Worm (Caenorhabditis elegans) whole organism, mixed stage, embryonic: ENCODE data around the gene lgc-5.
A peak's percentile ranks its signal among the peaks of the same experiment; 100 is the strongest.

Experiments
- M03D4.4 ChIP-seq: sonication (generic microtip); optimal IDR thresholded peaks from 2 replicates; lab custom pipeline; 2017; ENCODE audit warnings: mild to moderate bottlenecking, missing genetic modification characterization, missing compliant biosample characterization
- bed-3 ChIP-seq: fragments of 200-800 bp; sonication (Bioruptor generic); optimal IDR thresholded peaks from 3 replicates; lab custom pipeline; 2018; ENCODE audit warnings: mild to moderate bottlenecking, missing genetic modification characterization, moderate library complexity, missing compliant biosample characterization
- blmp-1 ChIP-seq: fragments of 150-350 bp; optimal IDR thresholded peaks from 2 replicates; lab custom pipeline; 2014; ENCODE audit warnings: missing biosample characterization, missing genetic modification characterization
- ceh-43 ChIP-seq: fragments of 200-800 bp; sonication (Bioruptor generic); optimal IDR thresholded peaks from 2 replicates; lab custom pipeline; 2018; ENCODE audit warnings: mild to moderate bottlenecking, missing genetic modification characterization, moderate library complexity, missing compliant biosample characterization
- ceh-83 ChIP-seq: fragments of 200-800 bp; sonication (Bioruptor generic); optimal IDR thresholded peaks from 2 replicates; lab custom pipeline; 2018; ENCODE audit warnings: mild to moderate bottlenecking, missing genetic modification characterization, missing compliant biosample characterization
- cnd-1 ChIP-seq: fragments of 200-800 bp; sonication (Bioruptor generic); optimal IDR thresholded peaks from 2 replicates; lab custom pipeline; 2018; ENCODE audit warnings: mild to moderate bottlenecking, missing genetic modification characterization, missing compliant biosample characterization
- drap-1 ChIP-seq: fragments of 200-800 bp; sonication (Bioruptor generic); optimal IDR thresholded peaks from 3 replicates; lab custom pipeline; 2018; ENCODE audit warnings: mild to moderate bottlenecking, missing genetic modification characterization, missing compliant biosample characterization
- elt-1 ChIP-seq: sonication (generic microtip); optimal IDR thresholded peaks from 2 replicates; lab custom pipeline; 2017; ENCODE audit warnings: missing genetic modification characterization, mild to moderate bottlenecking, missing compliant biosample characterization, antibody characterized with exemption, moderate library complexity, borderline replicate concordance; ENCODE audit not compliant: insufficient read depth
- elt-3 ChIP-seq: fragments of 150-350 bp; optimal IDR thresholded peaks from 2 replicates; lab custom pipeline; 2014; ENCODE audit warnings: missing biosample characterization, missing genetic modification characterization
- flh-1 ChIP-seq: fragments of 200-800 bp; sonication (Bioruptor generic); optimal IDR thresholded peaks from 2 replicates; lab custom pipeline; 2018; ENCODE audit warnings: mild to moderate bottlenecking, missing genetic modification characterization, moderate library complexity, missing compliant biosample characterization
- ham-2 ChIP-seq: fragments of 200-800 bp; sonication (Bioruptor generic); optimal IDR thresholded peaks from 2 replicates; lab custom pipeline; 2018; ENCODE audit warnings: mild to moderate bottlenecking, missing genetic modification characterization, missing compliant biosample characterization
- hlh-1 ChIP-seq: fragments of 150-350 bp; optimal IDR thresholded peaks from 2 replicates; lab custom pipeline; 2014; ENCODE audit warnings: missing biosample characterization, missing genetic modification reagents, missing genetic modification characterization
- lin-13 ChIP-seq: fragments of 150-350 bp; optimal IDR thresholded peaks from 2 replicates; lab custom pipeline; 2014; ENCODE audit warnings: missing biosample characterization, missing genetic modification characterization
- lin-32 ChIP-seq: fragments of 200-800 bp; sonication (Bioruptor generic); optimal IDR thresholded peaks from 2 replicates; lab custom pipeline; 2018; ENCODE audit warnings: mild to moderate bottlenecking, missing genetic modification characterization, missing compliant biosample characterization
- lsy-2 ChIP-seq: fragments of 150-350 bp; optimal IDR thresholded peaks from 2 replicates; lab custom pipeline; 2014; ENCODE audit warnings: missing biosample characterization, missing genetic modification characterization
- mab-5 ChIP-seq: fragments of 150-350 bp; optimal IDR thresholded peaks from 2 replicates; lab custom pipeline; 2014; ENCODE audit warnings: missing biosample characterization, missing genetic modification characterization
- mep-1 ChIP-seq: fragments of 150-350 bp; optimal IDR thresholded peaks from 2 replicates; lab custom pipeline; 2017; ENCODE audit warnings: missing biosample characterization, missing genetic modification reagents, missing genetic modification characterization, inconsistent platforms
- mls-2 ChIP-seq: sonication (generic microtip); optimal IDR thresholded peaks from 2 replicates; lab custom pipeline; 2016; ENCODE audit warnings: mild to moderate bottlenecking, missing genetic modification characterization, moderate library complexity, missing compliant biosample characterization
- nhr-12 ChIP-seq: fragments of 150-350 bp; optimal IDR thresholded peaks from 2 replicates; lab custom pipeline; 2014; ENCODE audit warnings: missing biosample characterization, missing genetic modification characterization
- nhr-237 ChIP-seq: fragments of 150-350 bp; optimal IDR thresholded peaks from 2 replicates; lab custom pipeline; 2014; ENCODE audit warnings: missing biosample characterization, missing genetic modification characterization
- nhr-28 ChIP-seq: fragments of 150-350 bp; optimal IDR thresholded peaks from 2 replicates; lab custom pipeline; 2014; ENCODE audit warnings: missing biosample characterization, missing genetic modification characterization
- nhr-76 ChIP-seq: sonication (generic microtip); optimal IDR thresholded peaks from 2 replicates; lab custom pipeline; 2017; ENCODE audit warnings: missing biosample characterization, missing genetic modification characterization
- sem-2 ChIP-seq: fragments of 200-800 bp; sonication (Bioruptor generic); optimal IDR thresholded peaks from 2 replicates; lab custom pipeline; 2018; ENCODE audit warnings: mild to moderate bottlenecking, missing genetic modification characterization, missing compliant biosample characterization
- snpc-4 ChIP-seq: fragments of 150-350 bp; optimal IDR thresholded peaks from 2 replicates; lab custom pipeline; 2014; ENCODE audit warnings: missing biosample characterization, missing genetic modification characterization
- sptf-1 ChIP-seq: sonication (generic microtip); optimal IDR thresholded peaks from 2 replicates; lab custom pipeline; 2017; ENCODE audit warnings: mild to moderate bottlenecking, missing genetic modification characterization, moderate library complexity, missing compliant biosample characterization
- tbx-8 ChIP-seq: fragments of 200-800 bp; sonication (Bioruptor generic); optimal IDR thresholded peaks from 2 replicates; lab custom pipeline; 2018; ENCODE audit warnings: mild to moderate bottlenecking, missing genetic modification characterization, moderate library complexity, missing compliant biosample characterization
- unc-120 ChIP-seq: sonication (generic microtip); optimal IDR thresholded peaks from 2 replicates; lab custom pipeline; 2017; ENCODE audit warnings: missing genetic modification characterization, missing compliant biosample characterization; ENCODE audit not compliant: poor library complexity, severe bottlenecking
- unc-39 ChIP-seq: fragments of 150-350 bp; optimal IDR thresholded peaks from 2 replicates; lab custom pipeline; 2014; ENCODE audit warnings: missing biosample characterization, missing genetic modification characterization
- unc-62 ChIP-seq: fragments of 150-350 bp; optimal IDR thresholded peaks from 2 replicates; lab custom pipeline; 2014; ENCODE audit warnings: missing biosample characterization, missing genetic modification reagents, missing genetic modification characterization
- ztf-11 ChIP-seq: fragments of 150-350 bp; optimal IDR thresholded peaks from 2 replicates; lab custom pipeline; 2014; ENCODE audit warnings: missing biosample characterization, missing genetic modification characterization

lgc-5 gene

ce11 chrIV:8342385-8342784, at the start of gene lgc-5:
TSS of gene lgc-5 (plus strand) at chrIV:8342685.
- TF ChIP-seq elt-3 (tag; lab: Kevin White, UChicago) (no peak), mab-5 (tag; lab: Kevin White, UChicago) (no peak), bed-3 (GFP tag; lab: Kevin White, UChicago) (no peak), nhr-28 (tag; lab: Kevin White, UChicago) (no peak), blmp-1 (tag; lab: Kevin White, UChicago) (no peak), sptf-1 (no peak), nhr-76 (tag; lab: Kevin White, UChicago) (no peak), drap-1 (GFP tag; lab: Kevin White, UChicago) (no peak), unc-62 (no peak), lin-32 (GFP tag; lab: Kevin White, UChicago) (no peak), unc-39 (tag; lab: Kevin White, UChicago) (no peak)

ce11 chrIV:8294650-8295049, 47.8 kb upstream of the lgc-5 start, which contains the start of gene tbce-1:
TSS of gene tbce-1 (plus strand) at chrIV:8294690.
- TF ChIP-seq mls-2 (tag; lab: Kevin White, UChicago) (no peak), unc-120 (no peak)

ce11 chrIV:8297192-8297591, 45.3 kb upstream of the lgc-5 start, which contains the start of gene nprl-3:
TSS of gene nprl-3 (plus strand) at chrIV:8297492.
- TF ChIP-seq mep-1 (tag; lab: Kevin White, UChicago) (no peak), ceh-83 (GFP tag; lab: Kevin White, UChicago) (no peak), mab-5 (tag; lab: Kevin White, UChicago) (no peak), nhr-12 (tag; lab: Kevin White, UChicago) (no peak), lin-13 (no peak)
- TF ChIP-seq, all 35 proteins: peak for 0

ce11 chrIV:8299636-8300035, 42.8 kb upstream of the lgc-5 start, which contains the start of gene F35H10.6:
TSS of gene F35H10.6 (plus strand) at chrIV:8299936.
- TF ChIP-seq snpc-4 (no peak), ham-2 (GFP tag; lab: Kevin White, UChicago) (no peak), ceh-43 (GFP tag; lab: Kevin White, UChicago) (no peak)
- TF ChIP-seq, all 35 proteins: peak for 0

- no peak for TF ChIP-seq flh-1 (GFP tag; lab: Kevin White, UChicago)
- TF ChIP-seq lsy-2 (tag; lab: Kevin White, UChicago): no peak
- no peak for TF ChIP-seq cnd-1
- no peak for TF ChIP-seq nhr-28 (tag; lab: Kevin White, UChicago)
- TF ChIP-seq drap-1 (GFP tag; lab: Kevin White, UChicago): no peak
- no peak for TF ChIP-seq blmp-1 (tag; lab: Kevin White, UChicago)
- no peak for TF ChIP-seq mep-1 (tag; lab: Kevin White, UChicago)
- TF ChIP-seq lin-32 (GFP tag; lab: Kevin White, UChicago): no peak
Observed at ce11 chrIV:8300468-8300867, 42.0 kb upstream of the lgc-5 start, which contains the start of gene F35H10.5. TSS of gene F35H10.5 (plus strand) at chrIV:8300768.

- TF ChIP-seq lsy-2 (tag; lab: Kevin White, UChicago) (no peak), mab-5 (tag; lab: Kevin White, UChicago) (no peak), ceh-83 (GFP tag; lab: Kevin White, UChicago) (no peak), tbx-8 (GFP tag; lab: Kevin White, UChicago) (no peak), nhr-237 (peak; percentile 7), nhr-12 (tag; lab: Kevin White, UChicago) (no peak)
Observed at ce11 chrIV:8301925-8302324, 40.6 kb upstream of the lgc-5 start.

- no peak for TF ChIP-seq tbx-8 (GFP tag; lab: Kevin White, UChicago)
- no peak for TF ChIP-seq snpc-4
- TF ChIP-seq blmp-1 (tag; lab: Kevin White, UChicago): peak; percentile 61
Observed at ce11 chrIV:8302648-8303161, 39.8 kb upstream of the lgc-5 start.

ce11 chrIV:8303668-8304067, 38.8 kb upstream of the lgc-5 start, which contains the start of gene vha-5:
TSS of gene vha-5 (plus strand) at chrIV:8303968.
- TF ChIP-seq tbx-8 (GFP tag; lab: Kevin White, UChicago) (no peak), nhr-12 (tag; lab: Kevin White, UChicago) (no peak), unc-39 (tag; lab: Kevin White, UChicago) (no peak), flh-1 (GFP tag; lab: Kevin White, UChicago) (no peak), elt-3 (tag; lab: Kevin White, UChicago) (no peak), ceh-43 (GFP tag; lab: Kevin White, UChicago) (no peak), lin-13 (no peak), unc-62 (no peak), M03D4.4 (tag; lab: Kevin White, UChicago) (no peak), elt-1 (tag; lab: Kevin White, UChicago) (no peak), sem-2 (GFP tag; lab: Kevin White, UChicago) (no peak), ztf-11 (tag; lab: Kevin White, UChicago) (no peak), lsy-2 (tag; lab: Kevin White, UChicago) (no peak), mab-5 (tag; lab: Kevin White, UChicago) (no peak), mep-1 (tag; lab: Kevin White, UChicago) (no peak), hlh-1 (no peak)
